Fruit fly (Drosophila melanogaster): ENCODE measurements around the gene peb.

- TF ChIP-seq CG8478 (optimal IDR thresholded peaks at IDR 0.05) (no peak), CTCF (optimal IDR thresholded peaks at IDR 0.05) (no peak)
Measured at dm6 chrX:4654397-4654796, 37.0 kb downstream of the peb start, which contains the start of gene CG15473.

Measured in S2 (cell line).